Fruit fly (Drosophila melanogaster): ENCODE results near the gene CG14435.
A peak's percentile ranks its signal among the peaks of the same experiment; 100 is the strongest.

CG14435 gene

dm6 chrX:6855366-6856200, 11.9 kb upstream of the CG14435 start (continued):
- TF ChIP-seq CG6854 (GFP tag; optimal IDR thresholded peaks at IDR 0.05), result peak; percentile 67
- peak; percentile 22; the same call in 1 of the 2 replicates for TF ChIP-seq CG4404 (GFP tag; IDR thresholded peaks at IDR 0.05)
- TF ChIP-seq gsb (GFP tag; IDR thresholded peaks at IDR 0.05), result no peak
- TF ChIP-seq CG6791 (GFP tag; IDR thresholded peaks at IDR 0.05; ENCODE audit: partially characterized antibody), result no peak
- peak; percentile 72 for TF ChIP-seq CG14441 (GFP tag; IDR thresholded peaks at IDR 0.05)
- no peak for TF ChIP-seq dati (GFP tag; IDR thresholded peaks at IDR 0.05)
- no peak for TF ChIP-seq Doc2 (GFP tag; IDR thresholded peaks at IDR 0.05)
- peak; percentile 97 for TF ChIP-seq sens (GFP tag)
- peak; percentile 42 to 87 for TF ChIP-seq bsh (GFP tag; optimal IDR thresholded peaks at IDR 0.05)
- TF ChIP-seq D19B (GFP tag; optimal IDR thresholded peaks at IDR 0.05), result peak; percentile 52
- peak; percentile 83 for TF ChIP-seq odd (GFP tag; optimal IDR thresholded peaks at IDR 0.05)
- peak; percentile 89 for TF ChIP-seq tio (GFP tag; optimal IDR thresholded peaks at IDR 0.05)
- TF ChIP-seq CG15514 (GFP tag; optimal IDR thresholded peaks at IDR 0.05), result peak; percentile 29
- peak; percentile 15 for TF ChIP-seq CG15696 (tag; optimal IDR thresholded peaks at IDR 0.05)
- TF ChIP-seq eyg (GFP tag; optimal IDR thresholded peaks at IDR 0.05), result peak; percentile 61
- peak; percentile 61 for TF ChIP-seq CG6813 (GFP tag; optimal IDR thresholded peaks at IDR 0.05)
- TF ChIP-seq tin (GFP tag; optimal IDR thresholded peaks at IDR 0.05), result peak; percentile 67
- peak; percentile 85 for TF ChIP-seq shn (GFP tag; optimal IDR thresholded peaks at IDR 0.05)
- peak; percentile 74 for TF ChIP-seq wor (GFP tag; IDR thresholded peaks at IDR 0.05)
- TF ChIP-seq CG10267 (tag; optimal IDR thresholded peaks at IDR 0.05), result peak; percentile 70
- peak; percentile 54 for TF ChIP-seq Dad (GFP tag; optimal IDR thresholded peaks at IDR 0.05)
- TF ChIP-seq Camta (GFP tag; optimal IDR thresholded peaks at IDR 0.05), result peak; percentile 84
- peak; percentile 80 for TF ChIP-seq CG33557 (GFP tag; optimal IDR thresholded peaks at IDR 0.05)
- no peak for TF ChIP-seq HmgD (GFP tag; optimal IDR thresholded peaks at IDR 0.05)
- TF ChIP-seq CG13296 (GFP tag; optimal IDR thresholded peaks at IDR 0.05), result peak; percentile 71
- no peak; the same call in 1 of the 2 replicates for TF ChIP-seq Bgb (GFP tag; IDR thresholded peaks at IDR 0.05; ENCODE audit: partially characterized antibody)
- no peak for TF ChIP-seq hth (optimal IDR thresholded peaks at IDR 0.05)
- peak; percentile 75 for TF ChIP-seq CG7786 (GFP tag; optimal IDR thresholded peaks at IDR 0.05)
- TF ChIP-seq CG7928 (GFP tag; optimal IDR thresholded peaks at IDR 0.05), result no peak
- TF ChIP-seq CG32532 (GFP tag; IDR thresholded peaks at IDR 0.05), result peak; percentile 44; the same call in 1 of the 2 replicates
- TF ChIP-seq gem (tag; optimal IDR thresholded peaks at IDR 0.05), result peak; percentile 97
- peak; percentile 96 for TF ChIP-seq Oli (tag; optimal IDR thresholded peaks at IDR 0.05)
- TF ChIP-seq chm (GFP tag; IDR thresholded peaks at IDR 0.05), result peak; percentile 60; the same call in 1 of the 2 replicates
- peak; percentile 71 for TF ChIP-seq CrebB (tag; optimal IDR thresholded peaks at IDR 0.05)
- peak; percentile 18; the same call in 1 of the 2 replicates for TF ChIP-seq peb (GFP tag; IDR thresholded peaks at IDR 0.05)
- peak; percentile 70 for TF ChIP-seq CG4424 (GFP tag; optimal IDR thresholded peaks at IDR 0.05)
- peak; percentile 60 for TF ChIP-seq CG1832 (GFP tag; optimal IDR thresholded peaks at IDR 0.05)
- no peak for TF ChIP-seq Opbp (GFP tag; IDR thresholded peaks at IDR 0.05; ENCODE audit: partially characterized antibody)
- TF ChIP-seq Atf3 (GFP tag; optimal IDR thresholded peaks at IDR 0.05), result peak; percentile 83
- peak; percentile 87 for TF ChIP-seq org-1 (GFP tag; optimal IDR thresholded peaks at IDR 0.05)
- TF ChIP-seq ci (GFP tag; IDR thresholded peaks at IDR 0.05), result peak; percentile 80
- peak; percentile 90 for TF ChIP-seq Xbp1 (GFP tag; optimal IDR thresholded peaks at IDR 0.05)
- TF ChIP-seq CG6683 (GFP tag; optimal IDR thresholded peaks at IDR 0.05), result peak; percentile 68
- no peak for TF ChIP-seq Kr (GFP tag; optimal IDR thresholded peaks at IDR 0.05)
- peak; percentile 65 for TF ChIP-seq ac (GFP tag; optimal IDR thresholded peaks at IDR 0.05)
- TF ChIP-seq CG6254 (GFP tag; optimal IDR thresholded peaks at IDR 0.05), result peak; percentile 65
- peak; percentile 86 for TF ChIP-seq CG2712 (tag; optimal IDR thresholded peaks at IDR 0.05)
- TF ChIP-seq croc (GFP tag; conservative IDR thresholded peaks at IDR 0.05), result peak; percentile 81
- peak; percentile 15 for TF ChIP-seq MESR4 (GFP tag; optimal IDR thresholded peaks at IDR 0.05)

Measured in whole organism, embryonic.